Fruit fly (Drosophila melanogaster): ENCODE data around the gene AstA-R1.

DNA sequence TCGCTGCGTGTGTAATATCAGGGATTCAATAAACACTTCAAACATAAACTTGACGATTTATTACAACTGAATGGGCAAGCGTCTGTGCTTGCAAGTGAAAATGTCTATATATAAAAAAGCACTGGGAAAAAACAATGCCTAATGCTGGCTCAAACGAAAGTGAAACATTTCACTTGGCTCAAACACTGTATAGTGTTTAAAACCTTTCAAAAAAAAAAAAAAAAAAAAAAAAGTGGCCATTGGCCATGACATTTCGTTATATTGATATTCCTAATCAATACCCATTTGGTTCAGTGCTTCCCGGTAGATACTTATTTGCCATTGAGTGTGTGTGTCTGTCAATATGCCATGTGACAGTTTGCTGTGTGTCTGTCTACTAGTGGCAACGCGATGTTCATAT lies 35.6 kb upstream of the AstA-R1 start:
- TF ChIP-seq CG11617 (GFP tag; optimal IDR thresholded peaks at IDR 0.05) (no peak), kay (GFP tag; ENCODE audit: borderline replicate concordance) (no peak), CG12768 (GFP tag; optimal IDR thresholded peaks at IDR 0.05) (no peak), CG14711 (tag; optimal IDR thresholded peaks at IDR 0.05) (no peak), bab1 (GFP tag; optimal IDR thresholded peaks at IDR 0.05) (no peak), CG5204 (GFP tag; optimal IDR thresholded peaks at IDR 0.05) (no peak), tj (GFP tag; optimal IDR thresholded peaks at IDR 0.05) (no peak), Mnt (GFP tag; optimal IDR thresholded peaks at IDR 0.05) (no peak)
